Fruit fly (Drosophila melanogaster): Measurements from ENCODE around the gene Rh5.

DNA sequence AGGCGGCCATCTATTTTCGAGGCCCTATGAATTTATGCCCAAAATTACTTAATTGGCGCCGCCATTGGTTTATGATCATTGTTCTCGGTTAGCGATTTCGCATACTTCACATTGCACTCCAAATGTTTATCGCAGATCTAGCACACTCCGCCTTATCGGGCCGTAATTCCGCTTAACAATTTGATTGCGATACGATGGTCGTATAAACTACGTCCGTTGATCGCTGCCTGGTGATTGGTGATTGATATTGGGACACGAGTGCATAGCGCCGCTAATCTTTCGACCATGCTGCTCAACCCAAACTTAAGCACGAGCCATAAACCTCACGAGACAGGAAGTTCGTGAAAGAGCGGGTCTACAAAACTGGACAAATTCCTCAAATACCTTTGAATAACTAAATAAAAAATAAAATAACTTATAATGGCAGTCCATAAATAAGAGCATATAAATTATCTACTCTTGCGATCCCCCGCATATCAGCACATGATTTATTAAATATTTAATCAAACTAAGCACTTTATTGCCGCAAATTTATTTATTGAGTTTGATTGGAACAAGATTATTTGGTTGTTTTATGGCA, 22.7 kb downstream of the Rh5 start:
- TF ChIP-seq Myc (optimal IDR thresholded peaks at IDR 0.05) (no peak), psq (optimal IDR thresholded peaks at IDR 0.05) (no peak), Sin3A (optimal IDR thresholded peaks at IDR 0.05) (no peak), insv (optimal IDR thresholded peaks at IDR 0.05) (no peak), ttk (optimal IDR thresholded peaks at IDR 0.05) (no peak)
